Worm (Caenorhabditis elegans) whole organism, L1 larva: ENCODE data around the gene asna-1.

Experiments
- ama-1 ChIP-seq: fragments of 150-350 bp; optimal IDR thresholded peaks from 2 replicates; lab custom pipeline; 2014
- egl-27 ChIP-seq, 2 experiments: fragments of 150-350 bp in 1 of 2; sonication (generic microtip); optimal IDR thresholded peaks; 3 replicates each; lab custom pipeline; 2017 to 2018; ENCODE audit warnings: missing biosample characterization in 2 of 2, missing genetic modification characterization in 2 of 2, missing genetic modification reagents in 2 of 2
- fos-1 ChIP-seq: fragments of 150-350 bp; optimal IDR thresholded peaks from 2 replicates; lab custom pipeline; 2014; ENCODE audit warnings: missing biosample characterization, missing genetic modification characterization
- nhr-12 ChIP-seq: sonication (generic microtip); optimal IDR thresholded peaks from 2 replicates; lab custom pipeline; 2017; ENCODE audit warnings: missing biosample characterization, missing genetic modification characterization
- nhr-28 ChIP-seq: fragments of 150-350 bp; optimal IDR thresholded peaks from 2 replicates; lab custom pipeline; 2014; ENCODE audit warnings: missing biosample characterization, missing genetic modification characterization
- nhr-85 ChIP-seq: sonication (generic microtip); peaks from one replicate; lab custom pipeline; 2016; ENCODE audit warnings: missing genetic modification characterization, inconsistent platforms, missing compliant biosample characterization
- pax-3 ChIP-seq: fragments of 200-800 bp; sonication (Bioruptor generic); optimal IDR thresholded peaks from 2 replicates; lab custom pipeline; 2018; ENCODE audit warnings: mild to moderate bottlenecking, missing genetic modification characterization, moderate library complexity, missing compliant biosample characterization
- snpc-4 ChIP-seq: fragments of 150-350 bp; optimal IDR thresholded peaks from 2 replicates; lab custom pipeline; 2014; ENCODE audit warnings: missing biosample characterization, missing genetic modification characterization

DNA sequence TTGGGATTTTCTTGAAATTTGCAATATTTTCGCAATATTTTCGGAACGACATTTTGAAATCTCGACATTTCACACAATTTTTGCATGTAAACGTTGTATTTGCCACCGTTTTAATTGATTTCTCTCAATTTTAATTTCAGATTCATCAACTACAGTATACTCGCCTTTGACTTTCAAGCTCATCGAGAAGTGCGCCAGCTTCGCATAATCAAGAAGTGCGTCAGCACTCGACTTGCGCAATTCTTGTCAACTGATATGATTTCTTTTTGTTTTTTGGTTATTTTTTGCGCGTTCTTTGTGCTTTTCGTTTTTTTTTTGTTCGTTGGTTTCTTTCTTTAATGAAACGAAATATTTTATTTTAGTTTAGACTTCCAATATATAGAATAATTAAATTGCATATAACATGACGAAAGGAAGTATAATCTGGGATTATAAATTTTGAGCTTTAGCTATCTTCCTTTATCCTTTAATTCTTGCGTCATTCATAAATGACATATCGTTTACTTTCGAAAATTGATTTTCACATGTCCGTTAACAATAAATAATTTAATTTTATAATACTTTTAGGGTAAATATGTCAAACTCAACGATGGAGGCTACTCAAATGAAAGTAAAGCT, 7.6 kb upstream of the asna-1 start, which contains the start of gene famh-136:
- no peak for TF ChIP-seq egl-27 (tag; optimal IDR thresholded peaks at IDR 0.05; lab: Kevin White, UChicago)
- peak; percentile 70 for TF ChIP-seq pax-3 (tag; lab: Kevin White, UChicago)
- TF ChIP-seq ama-1 (lab: Kevin White, UChicago): no peak
- peak; percentile 43 for TF ChIP-seq fos-1 (tag; lab: Kevin White, UChicago)
- no peak for TF ChIP-seq nhr-28 (tag; lab: Kevin White, UChicago)
- no peak for TF ChIP-seq nhr-12 (tag; lab: Kevin White, UChicago)
- TF ChIP-seq snpc-4 (tag; lab: Kevin White, UChicago): peak; percentile 74
- peak; percentile 89 for TF ChIP-seq nhr-85 (tag; lab: Kevin White, UChicago)
